Worm (Caenorhabditis elegans) whole organism, late embryonic: Measurements from ENCODE around the gene Y39F10C.3.

Source experiments
- Y22D7AL.16 ChIP-seq: sonication (generic microtip); optimal IDR thresholded peaks from 2 replicates; lab custom pipeline; 2016; ENCODE audit warnings: missing genetic modification characterization, missing compliant biosample characterization
- ceh-18 ChIP-seq: sonication (generic microtip); optimal IDR thresholded peaks from 2 replicates; lab custom pipeline; 2016; ENCODE audit warnings: missing genetic modification characterization, missing compliant biosample characterization
- ceh-19 ChIP-seq: fragments of 200-800 bp; sonication (Bioruptor generic); optimal IDR thresholded peaks from 2 replicates; lab custom pipeline; 2018; ENCODE audit warnings: mild to moderate bottlenecking, missing genetic modification characterization, missing compliant biosample characterization
- che-1 ChIP-seq: sonication (generic microtip); optimal IDR thresholded peaks from 2 replicates; lab custom pipeline; 2016; ENCODE audit warnings: mild to moderate bottlenecking, missing genetic modification characterization, missing compliant biosample characterization
- ets-4 ChIP-seq: sonication (generic microtip); optimal IDR thresholded peaks from 2 replicates; lab custom pipeline; 2016; ENCODE audit warnings: missing genetic modification characterization, missing compliant biosample characterization
- fax-1 ChIP-seq: sonication (generic microtip); optimal IDR thresholded peaks from 2 replicates; lab custom pipeline; 2016; ENCODE audit warnings: missing genotype, missing genetic modification characterization, missing compliant biosample characterization
- nfya-1 ChIP-seq: sonication (generic microtip); optimal IDR thresholded peaks from 2 replicates; lab custom pipeline; 2017; ENCODE audit warnings: missing genetic modification characterization, mild to moderate bottlenecking, missing compliant biosample characterization, antibody characterized with exemption, moderate library complexity
- pax-1 ChIP-seq: fragments of 150-350 bp; optimal IDR thresholded peaks from 2 replicates; lab custom pipeline; 2014; ENCODE audit warnings: missing biosample characterization, missing genetic modification characterization
- pros-1 ChIP-seq: fragments of 150-350 bp; optimal IDR thresholded peaks from 2 replicates; lab custom pipeline; 2014; ENCODE audit warnings: missing biosample characterization, missing genetic modification reagents, missing genetic modification characterization
- sox-4 ChIP-seq: sonication (generic microtip); optimal IDR thresholded peaks from 2 replicates; lab custom pipeline; 2017; ENCODE audit warnings: mild to moderate bottlenecking, missing genetic modification characterization, inconsistent platforms, missing compliant biosample characterization
- unc-86 ChIP-seq: sonication (generic microtip); optimal IDR thresholded peaks from 2 replicates; lab custom pipeline; 2016; ENCODE audit warnings: missing genetic modification characterization, missing compliant biosample characterization

ce11 chrII:624443-624842 lies 49.8 kb upstream of the Y39F10C.3 start, which contains the start of gene T04B8.5:
- TF ChIP-seq fax-1 (tag; lab: Kevin White, UChicago), result no peak
- TF ChIP-seq ceh-19 (GFP tag; lab: Kevin White, UChicago), result no peak
- TF ChIP-seq pros-1 (tag; lab: Kevin White, UChicago), result no peak
- no peak for TF ChIP-seq unc-86
- no peak for TF ChIP-seq Y22D7AL.16 (tag; lab: Kevin White, UChicago)
- TF ChIP-seq che-1, result no peak
- TF ChIP-seq pax-1 (tag; lab: Kevin White, UChicago), result no peak
- no peak for TF ChIP-seq nfya-1 (tag; lab: Kevin White, UChicago)
- no peak for TF ChIP-seq sox-4 (tag; lab: Kevin White, UChicago)
- TF ChIP-seq ceh-18, result no peak
- no peak for TF ChIP-seq ets-4 (tag; lab: Kevin White, UChicago)
